Worm (Caenorhabditis elegans) whole organism, L1 larva: ENCODE measurements around the gene ttr-8.

Experiments
- C04F5.9 ChIP-seq: sonication (generic microtip); optimal IDR thresholded peaks from 2 replicates; lab custom pipeline; 2016; ENCODE audit warnings: missing genetic modification characterization, missing compliant biosample characterization
- C34B4.2 ChIP-seq: sonication (generic microtip); optimal IDR thresholded peaks from 2 replicates; lab custom pipeline; 2017; ENCODE audit warnings: mild to moderate bottlenecking, missing genetic modification characterization, missing compliant biosample characterization
- F16B12.6 ChIP-seq: fragments of 150-350 bp; optimal IDR thresholded peaks from 2 replicates; lab custom pipeline; 2014; ENCODE audit warnings: missing biosample characterization, missing genetic modification characterization
- aha-1 ChIP-seq: fragments of 150-350 bp; optimal IDR thresholded peaks from 2 replicates; lab custom pipeline; 2014; ENCODE audit warnings: missing biosample characterization, missing genetic modification characterization
- alr-1 ChIP-seq: fragments of 200-800 bp; sonication (Bioruptor generic); optimal IDR thresholded peaks from 2 replicates; lab custom pipeline; 2018; ENCODE audit warnings: borderline replicate concordance, mild to moderate bottlenecking, missing genetic modification characterization, missing compliant biosample characterization
- aly-2 ChIP-seq: fragments of 150-350 bp; optimal IDR thresholded peaks from 2 replicates; lab custom pipeline; 2014; ENCODE audit warnings: missing biosample characterization, missing genetic modification characterization
- blmp-1 ChIP-seq: fragments of 150-350 bp; optimal IDR thresholded peaks from 2 replicates; lab custom pipeline; 2014; ENCODE audit warnings: missing biosample characterization, missing genetic modification characterization
- ceh-63 ChIP-seq: fragments of 200-800 bp; sonication (Bioruptor generic); optimal IDR thresholded peaks from 2 replicates; lab custom pipeline; 2018; ENCODE audit warnings: mild to moderate bottlenecking, missing genetic modification characterization, missing compliant biosample characterization
- ceh-82 ChIP-seq, 3 experiments: fragments of 150-350 bp in 1 of 3; sonication (generic microtip) in 2 of 3; optimal IDR thresholded peaks; 2 replicates each; lab custom pipeline; 2014 to 2017; ENCODE audit warnings: missing biosample characterization in 3 of 3, missing genetic modification characterization in 3 of 3
- ceh-90 ChIP-seq: sonication (generic microtip); optimal IDR thresholded peaks from 2 replicates; lab custom pipeline; 2016; ENCODE audit warnings: missing genetic modification characterization, missing compliant biosample characterization
- dsc-1 ChIP-seq: sonication (generic microtip); optimal IDR thresholded peaks from 2 replicates; lab custom pipeline; 2016; ENCODE audit warnings: mild to moderate bottlenecking, missing genetic modification characterization, missing compliant biosample characterization
- efl-1 ChIP-seq, 4 experiments: fragments of 150-350 bp; optimal IDR thresholded peaks in 3 of 4; peaks in 1 of 4; 1 replicate in 1 of 4; 2 replicates in 3 of 4; lab custom pipeline; 2014; ENCODE audit warnings: missing biosample characterization in 2 of 4, missing genetic modification characterization in 2 of 4, missing genetic modification reagents in 2 of 4
- egl-13 ChIP-seq: sonication (generic microtip); optimal IDR thresholded peaks from 2 replicates; lab custom pipeline; 2016; ENCODE audit warnings: missing genotype, missing genetic modification reagents, missing genetic modification characterization, missing compliant biosample characterization
- elt-2 ChIP-seq: sonication (generic microtip); optimal IDR thresholded peaks from 2 replicates; lab custom pipeline; 2016; ENCODE audit warnings: missing genetic modification characterization, mild to moderate bottlenecking, inconsistent platforms, missing compliant biosample characterization, missing genetic modification reagents
- fkh-4 ChIP-seq: sonication (generic microtip); optimal IDR thresholded peaks from 2 replicates; lab custom pipeline; 2016; ENCODE audit warnings: missing compliant biosample characterization, missing genetic modification characterization, borderline replicate concordance
- fos-1 ChIP-seq: fragments of 150-350 bp; optimal IDR thresholded peaks from 2 replicates; lab custom pipeline; 2014; ENCODE audit warnings: missing biosample characterization, missing genetic modification characterization
- hlh-4 ChIP-seq: sonication (generic microtip); optimal IDR thresholded peaks from 2 replicates; lab custom pipeline; 2016; ENCODE audit warnings: mild to moderate bottlenecking, missing genetic modification characterization, missing compliant biosample characterization
- hpl-2 ChIP-seq: fragments of 150-350 bp; optimal IDR thresholded peaks from 2 replicates; lab custom pipeline; 2014; ENCODE audit warnings: missing biosample characterization, missing genetic modification reagents, missing genetic modification characterization
- irx-1 ChIP-seq: sonication (generic microtip); optimal IDR thresholded peaks from 2 replicates; lab custom pipeline; 2016; ENCODE audit warnings: missing genetic modification characterization, missing compliant biosample characterization
- jun-1 ChIP-seq: fragments of 150-350 bp; optimal IDR thresholded peaks from 2 replicates; lab custom pipeline; 2014; ENCODE audit warnings: missing biosample characterization, missing genetic modification reagents, missing genetic modification characterization
- lin-14 ChIP-seq: fragments of 200-800 bp; sonication (Bioruptor generic); optimal IDR thresholded peaks from 2 replicates; lab custom pipeline; 2018; ENCODE audit warnings: mild to moderate bottlenecking, missing genetic modification characterization, moderate library complexity, missing compliant biosample characterization
- lin-35 ChIP-seq, 2 experiments: fragments of 150-350 bp; optimal IDR thresholded peaks; 2 replicates each; lab custom pipeline; 2014; ENCODE audit warnings: missing biosample characterization in 2 of 2, missing genetic modification characterization in 2 of 2, missing genetic modification reagents in 2 of 2
- lsy-2 ChIP-seq, 2 experiments: fragments of 150-350 bp; optimal IDR thresholded peaks; 2 replicates each; lab custom pipeline; 2014; ENCODE audit warnings: missing biosample characterization in 2 of 2, missing genetic modification characterization in 2 of 2
- nhr-12 ChIP-seq: sonication (generic microtip); optimal IDR thresholded peaks from 2 replicates; lab custom pipeline; 2017; ENCODE audit warnings: missing biosample characterization, missing genetic modification characterization
- nhr-19 ChIP-seq: fragments of 200-800 bp; sonication (Bioruptor generic); conservative IDR thresholded peaks from 2 replicates; pipeline ENCODE4 v1.3.6; 2022; ENCODE audit warnings: missing genetic modification characterization, missing compliant biosample characterization
- nhr-20 ChIP-seq: sonication (generic microtip); optimal IDR thresholded peaks from 2 replicates; lab custom pipeline; 2016; ENCODE audit warnings: mild to moderate bottlenecking, missing genetic modification characterization, missing compliant biosample characterization
- nhr-237 ChIP-seq: fragments of 150-350 bp; optimal IDR thresholded peaks from 2 replicates; lab custom pipeline; 2014; ENCODE audit warnings: missing biosample characterization, missing genetic modification characterization
- nhr-71 ChIP-seq: sonication (generic microtip); optimal IDR thresholded peaks from 2 replicates; lab custom pipeline; 2016; ENCODE audit warnings: mild to moderate bottlenecking, missing genetic modification characterization, moderate library complexity, missing compliant biosample characterization
- nhr-77 ChIP-seq: fragments of 150-350 bp; optimal IDR thresholded peaks from 2 replicates; lab custom pipeline; 2014; ENCODE audit warnings: missing biosample characterization, missing genetic modification characterization
- nhr-84 ChIP-seq: sonication (generic microtip); optimal IDR thresholded peaks from 2 replicates; lab custom pipeline; 2017; ENCODE audit warnings: missing biosample characterization, missing genetic modification characterization
- pag-3 ChIP-seq: sonication (generic microtip); optimal IDR thresholded peaks from 2 replicates; lab custom pipeline; 2017; ENCODE audit warnings: missing genetic modification characterization, mild to moderate bottlenecking, missing compliant biosample characterization, antibody characterized with exemption, borderline replicate concordance; ENCODE audit not compliant: insufficient read depth
- pax-3 ChIP-seq: fragments of 200-800 bp; sonication (Bioruptor generic); optimal IDR thresholded peaks from 2 replicates; lab custom pipeline; 2018; ENCODE audit warnings: mild to moderate bottlenecking, missing genetic modification characterization, moderate library complexity, missing compliant biosample characterization
- pqm-1 ChIP-seq: sonication (generic microtip); optimal IDR thresholded peaks from 3 replicates; lab custom pipeline; 2017; ENCODE audit warnings: missing biosample characterization, missing genetic modification characterization
- rnt-1 ChIP-seq: sonication (generic microtip); optimal IDR thresholded peaks from 2 replicates; lab custom pipeline; 2016; ENCODE audit warnings: mild to moderate bottlenecking, missing genetic modification characterization, moderate library complexity, missing compliant biosample characterization
- snpc-4 ChIP-seq: fragments of 150-350 bp; optimal IDR thresholded peaks from 2 replicates; lab custom pipeline; 2014; ENCODE audit warnings: missing biosample characterization, missing genetic modification characterization
- snu-23 ChIP-seq: sonication (generic microtip); optimal IDR thresholded peaks from 2 replicates; lab custom pipeline; 2016; ENCODE audit warnings: missing genetic modification characterization, missing compliant biosample characterization
- sox-4 ChIP-seq: sonication (generic microtip); optimal IDR thresholded peaks from 2 replicates; lab custom pipeline; 2016; ENCODE audit warnings: missing genetic modification characterization, missing compliant biosample characterization
- sptf-1 ChIP-seq: fragments of 150-350 bp; optimal IDR thresholded peaks from 2 replicates; lab custom pipeline; 2014; ENCODE audit warnings: missing biosample characterization, missing genetic modification characterization
- swsn-7 ChIP-seq: sonication (generic microtip); optimal IDR thresholded peaks from 2 replicates; lab custom pipeline; 2016; ENCODE audit warnings: missing genetic modification characterization, missing compliant biosample characterization
- tbx-2 ChIP-seq: sonication (generic microtip); optimal IDR thresholded peaks from 2 replicates; lab custom pipeline; 2016; ENCODE audit warnings: missing genetic modification characterization, missing compliant biosample characterization
- tlp-1 ChIP-seq: fragments of 150-350 bp; optimal IDR thresholded peaks from 2 replicates; lab custom pipeline; 2014; ENCODE audit warnings: missing biosample characterization, missing genetic modification characterization
- unc-62 ChIP-seq: fragments of 150-350 bp; optimal IDR thresholded peaks from 2 replicates; lab custom pipeline; 2014; ENCODE audit warnings: missing biosample characterization, missing genetic modification reagents, missing genetic modification characterization
- unc-86 ChIP-seq: sonication (generic microtip); optimal IDR thresholded peaks from 2 replicates; lab custom pipeline; 2016; ENCODE audit warnings: missing genetic modification characterization, missing compliant biosample characterization
- vab-15 ChIP-seq: sonication (generic microtip); optimal IDR thresholded peaks from 2 replicates; lab custom pipeline; 2017; ENCODE audit warnings: missing genotype, mild to moderate bottlenecking, missing genetic modification characterization, missing compliant biosample characterization
- xbp-1 ChIP-seq: sonication (generic microtip); optimal IDR thresholded peaks from 2 replicates; lab custom pipeline; 2016; ENCODE audit warnings: missing genetic modification characterization, missing compliant biosample characterization
- zag-1 ChIP-seq: fragments of 150-350 bp; optimal IDR thresholded peaks from 2 replicates; lab custom pipeline; 2014; ENCODE audit warnings: missing biosample characterization, missing genetic modification characterization
- zip-4 ChIP-seq: fragments of 200-800 bp; sonication (Bioruptor generic); optimal IDR thresholded peaks from 2 replicates; lab custom pipeline; 2018; ENCODE audit warnings: mild to moderate bottlenecking, missing genetic modification characterization, moderate library complexity, missing compliant biosample characterization
- ztf-11 ChIP-seq, 2 experiments: sonication (generic microtip); optimal IDR thresholded peaks; 2 replicates each; lab custom pipeline; 2016 to 2017; ENCODE audit warnings: missing genetic modification characterization in 2 of 2, missing biosample characterization in 1 of 2, missing compliant biosample characterization in 1 of 2
- ztf-4 ChIP-seq: fragments of 150-350 bp; optimal IDR thresholded peaks from 2 replicates; lab custom pipeline; 2014; ENCODE audit warnings: missing biosample characterization, missing genetic modification characterization

The ttr-8 gene

ce11 chrIII:7561872-7562271 lies 3.3 kb downstream of the ttr-8 start, which contains the start of gene lgc-12:
lgc-12 (plus strand) TSS chrIII:7562172.
- TF ChIP-seq nhr-77 (tag; lab: Kevin White, UChicago) = no peak
- TF ChIP-seq efl-1 (optimal IDR thresholded peaks at IDR 0.05; lab: Kevin White, UChicago) = no peak
- no peak for TF ChIP-seq efl-1 (GFP tag; optimal IDR thresholded peaks at IDR 0.05 in 1 of 2; lab: Kevin White, UChicago)
- TF ChIP-seq ceh-82 (tag; optimal IDR thresholded peaks at IDR 0.05; lab: Kevin White, UChicago) = no peak
- no peak for TF ChIP-seq irx-1 (tag; lab: Kevin White, UChicago)
- no peak for TF ChIP-seq vab-15 (tag; lab: Kevin White, UChicago)
- TF ChIP-seq lin-35 (GFP tag; optimal IDR thresholded peaks at IDR 0.05; lab: Kevin White, UChicago) = no peak
- no peak for TF ChIP-seq C34B4.2 (tag; lab: Kevin White, UChicago)
- no peak for TF ChIP-seq C04F5.9 (tag; lab: Kevin White, UChicago)
- no peak for TF ChIP-seq egl-13 (tag; lab: Kevin White, UChicago)
- TF ChIP-seq unc-62 (GFP tag; lab: Kevin White, UChicago) = no peak
- no peak for TF ChIP-seq snu-23 (GFP tag; lab: Kevin White, UChicago)
- no peak for TF ChIP-seq ztf-4 (tag; lab: Kevin White, UChicago)
- no peak for TF ChIP-seq ceh-63 (GFP tag; lab: Kevin White, UChicago)
- no peak for TF ChIP-seq unc-86 (tag; lab: Kevin White, UChicago)
- TF ChIP-seq pax-3 (tag; lab: Kevin White, UChicago) = no peak
- TF ChIP-seq sox-4 = no peak
- no peak for TF ChIP-seq nhr-237

DNA sequence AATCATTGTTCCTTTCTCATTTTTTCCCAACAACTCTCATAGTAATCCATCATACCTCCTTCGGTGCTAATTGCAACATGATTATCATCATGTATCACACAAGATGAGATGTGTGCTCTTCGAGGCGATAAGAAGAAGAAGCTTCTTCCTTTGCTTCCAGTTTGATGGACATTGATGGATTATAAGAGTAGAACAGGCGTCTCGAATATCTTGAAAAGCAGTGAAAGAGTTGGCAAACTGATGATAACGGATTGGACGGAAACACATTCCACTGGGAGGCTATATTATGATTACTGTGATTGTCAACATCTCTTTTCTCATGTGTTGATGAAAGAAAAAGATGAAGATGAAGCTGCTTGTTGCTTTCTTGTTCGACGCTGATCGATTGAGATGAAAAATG lies 5.3 kb downstream of the ttr-8 start:
- TF ChIP-seq xbp-1 (tag; lab: Kevin White, UChicago) (no peak), rnt-1 (tag; lab: Kevin White, UChicago) (peak; percentile 67), hpl-2 (no peak), sox-4 (no peak), efl-1 (optimal IDR thresholded peaks at IDR 0.05; lab: Kevin White, UChicago) (peak; percentile 8 to 15), efl-1 (GFP tag; optimal IDR thresholded peaks at IDR 0.05 in 1 of 2; lab: Kevin White, UChicago) (no peak), swsn-7 (tag; lab: Kevin White, UChicago) (peak; percentile 5), zag-1 (tag; lab: Kevin White, UChicago) (no peak), hlh-4 (tag; lab: Kevin White, UChicago) (no peak), unc-86 (tag; lab: Kevin White, UChicago) (no peak), nhr-12 (tag; lab: Kevin White, UChicago) (no peak), pax-3 (tag; lab: Kevin White, UChicago) (no peak), nhr-237 (no peak), sptf-1 (tag; lab: Kevin White, UChicago) (no peak), jun-1 (tag; lab: Kevin White, UChicago) (no peak), aly-2 (no peak), pag-3 (tag; lab: Kevin White, UChicago) (no peak), blmp-1 (tag; lab: Kevin White, UChicago) (no peak), zip-4 (no peak), dsc-1 (tag; lab: Kevin White, UChicago) (no peak), alr-1 (tag; lab: Kevin White, UChicago) (no peak), ceh-90 (tag; lab: Kevin White, UChicago) (no peak), irx-1 (tag; lab: Kevin White, UChicago) (peak; percentile 29), fos-1 (no peak), aha-1 (no peak), ztf-4 (tag; lab: Kevin White, UChicago) (no peak), lsy-2 (tag; optimal IDR thresholded peaks at IDR 0.05; lab: Kevin White, UChicago) (peak; percentile 45 to 60), nhr-84 (tag; lab: Kevin White, UChicago) (no peak), F16B12.6 (no peak), lin-35 (GFP tag; optimal IDR thresholded peaks at IDR 0.05; lab: Kevin White, UChicago) (no peak), tbx-2 (tag; lab: Kevin White, UChicago) (peak; percentile 48), tlp-1 (tag; lab: Kevin White, UChicago) (no peak), nhr-19 (peak; percentile 34), elt-2 (tag; lab: Kevin White, UChicago) (no peak), ztf-11 (tag; optimal IDR thresholded peaks at IDR 0.05; lab: Kevin White, UChicago) (no peak), pqm-1 (tag; lab: Kevin White, UChicago) (no peak), lin-14 (GFP tag; lab: Kevin White, UChicago) (peak; percentile 87), fkh-4 (tag; lab: Kevin White, UChicago) (no peak), nhr-71 (tag; lab: Kevin White, UChicago) (peak; percentile 72), nhr-20 (tag; lab: Kevin White, UChicago) (no peak), snpc-4 (no peak), ceh-82 (tag; optimal IDR thresholded peaks at IDR 0.05; lab: Kevin White, UChicago) (no peak), C34B4.2 (tag; lab: Kevin White, UChicago) (no peak)
